Worm (Caenorhabditis elegans): ENCODE data around the gene ptr-13.
"Not testable (repeated sequence)": the region's sequence is repeated elsewhere in the genome, so short reads cannot be mapped to it uniquely, and the experiment has no call there.

DNA sequence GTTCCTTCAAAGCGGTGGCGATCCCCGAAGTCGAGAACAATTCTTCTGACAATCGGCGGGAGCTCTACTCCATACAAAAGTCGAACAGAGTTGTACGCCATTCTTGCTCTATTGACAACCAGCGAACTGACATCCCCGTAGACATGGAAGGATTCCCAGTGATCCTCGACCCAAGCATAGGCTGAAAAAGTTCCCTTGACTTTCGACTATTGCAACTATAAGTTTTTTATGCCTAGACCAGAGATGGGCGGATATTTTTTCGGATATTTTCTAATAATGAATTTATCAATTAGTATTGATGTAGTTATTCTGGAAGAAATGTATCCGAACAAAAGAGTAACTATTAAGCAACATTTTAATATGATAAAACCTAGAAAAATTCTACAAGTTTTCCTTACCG lies 40.5 kb downstream of the ptr-13 start, which contains the start of gene W10C6.2:
- not testable (repeated sequence) for TF ChIP-seq ztf-11 (tag; optimal IDR thresholded peaks at IDR 0.05); nhr-28 (tag; optimal IDR thresholded peaks at IDR 0.05); unc-62 (GFP tag; optimal IDR thresholded peaks at IDR 0.05); ces-1 (GFP tag; optimal IDR thresholded peaks at IDR 0.05); rnt-1 (tag; optimal IDR thresholded peaks at IDR 0.05); snpc-4 (tag; optimal IDR thresholded peaks at IDR 0.05); fos-1 (tag; optimal IDR thresholded peaks at IDR 0.05); dpl-1 (GFP tag; optimal IDR thresholded peaks at IDR 0.05)
